Worm (Caenorhabditis elegans) whole organism, mixed stage, embryonic: ENCODE results near the gene nstp-4.

Source experiments
- bed-3 ChIP-seq: fragments of 200-800 bp; sonication (Bioruptor generic); optimal IDR thresholded peaks from 3 replicates; lab custom pipeline; 2018; ENCODE audit warnings: mild to moderate bottlenecking, missing genetic modification characterization, moderate library complexity, missing compliant biosample characterization
- blmp-1 ChIP-seq: fragments of 150-350 bp; optimal IDR thresholded peaks from 2 replicates; lab custom pipeline; 2014; ENCODE audit warnings: missing biosample characterization, missing genetic modification characterization
- ceh-39 ChIP-seq: fragments of 150-350 bp; optimal IDR thresholded peaks from 2 replicates; lab custom pipeline; 2014; ENCODE audit warnings: missing biosample characterization, missing genetic modification characterization
- ceh-43 ChIP-seq: fragments of 200-800 bp; sonication (Bioruptor generic); optimal IDR thresholded peaks from 2 replicates; lab custom pipeline; 2018; ENCODE audit warnings: mild to moderate bottlenecking, missing genetic modification characterization, moderate library complexity, missing compliant biosample characterization
- ces-1 ChIP-seq: fragments of 150-350 bp; optimal IDR thresholded peaks from 2 replicates; lab custom pipeline; 2014; ENCODE audit warnings: missing biosample characterization, missing genetic modification reagents, missing genetic modification characterization
- cnd-1 ChIP-seq: fragments of 200-800 bp; sonication (Bioruptor generic); optimal IDR thresholded peaks from 2 replicates; lab custom pipeline; 2018; ENCODE audit warnings: mild to moderate bottlenecking, missing genetic modification characterization, missing compliant biosample characterization
- drap-1 ChIP-seq: fragments of 200-800 bp; sonication (Bioruptor generic); optimal IDR thresholded peaks from 3 replicates; lab custom pipeline; 2018; ENCODE audit warnings: mild to moderate bottlenecking, missing genetic modification characterization, missing compliant biosample characterization
- elt-1 ChIP-seq: sonication (generic microtip); optimal IDR thresholded peaks from 2 replicates; lab custom pipeline; 2017; ENCODE audit warnings: missing genetic modification characterization, mild to moderate bottlenecking, missing compliant biosample characterization, antibody characterized with exemption, moderate library complexity, borderline replicate concordance; ENCODE audit not compliant: insufficient read depth
- elt-3 ChIP-seq: fragments of 150-350 bp; optimal IDR thresholded peaks from 2 replicates; lab custom pipeline; 2014; ENCODE audit warnings: missing biosample characterization, missing genetic modification characterization
- flh-1 ChIP-seq: fragments of 200-800 bp; sonication (Bioruptor generic); optimal IDR thresholded peaks from 2 replicates; lab custom pipeline; 2018; ENCODE audit warnings: mild to moderate bottlenecking, missing genetic modification characterization, moderate library complexity, missing compliant biosample characterization
- ham-2 ChIP-seq: fragments of 200-800 bp; sonication (Bioruptor generic); optimal IDR thresholded peaks from 2 replicates; lab custom pipeline; 2018; ENCODE audit warnings: mild to moderate bottlenecking, missing genetic modification characterization, missing compliant biosample characterization
- hlh-1 ChIP-seq: fragments of 150-350 bp; optimal IDR thresholded peaks from 2 replicates; lab custom pipeline; 2014; ENCODE audit warnings: missing biosample characterization, missing genetic modification reagents, missing genetic modification characterization
- lin-13 ChIP-seq: fragments of 150-350 bp; optimal IDR thresholded peaks from 2 replicates; lab custom pipeline; 2014; ENCODE audit warnings: missing biosample characterization, missing genetic modification characterization
- lin-32 ChIP-seq: fragments of 200-800 bp; sonication (Bioruptor generic); optimal IDR thresholded peaks from 2 replicates; lab custom pipeline; 2018; ENCODE audit warnings: mild to moderate bottlenecking, missing genetic modification characterization, missing compliant biosample characterization
- mab-5 ChIP-seq: fragments of 150-350 bp; optimal IDR thresholded peaks from 2 replicates; lab custom pipeline; 2014; ENCODE audit warnings: missing biosample characterization, missing genetic modification characterization
- mep-1 ChIP-seq: fragments of 150-350 bp; optimal IDR thresholded peaks from 2 replicates; lab custom pipeline; 2017; ENCODE audit warnings: missing biosample characterization, missing genetic modification reagents, missing genetic modification characterization, inconsistent platforms
- mls-2 ChIP-seq: sonication (generic microtip); optimal IDR thresholded peaks from 2 replicates; lab custom pipeline; 2016; ENCODE audit warnings: mild to moderate bottlenecking, missing genetic modification characterization, moderate library complexity, missing compliant biosample characterization
- nhr-12 ChIP-seq: fragments of 150-350 bp; optimal IDR thresholded peaks from 2 replicates; lab custom pipeline; 2014; ENCODE audit warnings: missing biosample characterization, missing genetic modification characterization
- nhr-2 ChIP-seq: fragments of 150-350 bp; optimal IDR thresholded peaks from 2 replicates; lab custom pipeline; 2014; ENCODE audit warnings: missing biosample characterization, missing genetic modification characterization
- nhr-237 ChIP-seq: fragments of 150-350 bp; optimal IDR thresholded peaks from 2 replicates; lab custom pipeline; 2014; ENCODE audit warnings: missing biosample characterization, missing genetic modification characterization
- nhr-28 ChIP-seq: fragments of 150-350 bp; optimal IDR thresholded peaks from 2 replicates; lab custom pipeline; 2014; ENCODE audit warnings: missing biosample characterization, missing genetic modification characterization
- nhr-76 ChIP-seq: sonication (generic microtip); optimal IDR thresholded peaks from 2 replicates; lab custom pipeline; 2017; ENCODE audit warnings: missing biosample characterization, missing genetic modification characterization
- sem-2 ChIP-seq: fragments of 200-800 bp; sonication (Bioruptor generic); optimal IDR thresholded peaks from 2 replicates; lab custom pipeline; 2018; ENCODE audit warnings: mild to moderate bottlenecking, missing genetic modification characterization, missing compliant biosample characterization
- snpc-4 ChIP-seq: fragments of 150-350 bp; optimal IDR thresholded peaks from 2 replicates; lab custom pipeline; 2014; ENCODE audit warnings: missing biosample characterization, missing genetic modification characterization
- sptf-1 ChIP-seq: sonication (generic microtip); optimal IDR thresholded peaks from 2 replicates; lab custom pipeline; 2017; ENCODE audit warnings: mild to moderate bottlenecking, missing genetic modification characterization, moderate library complexity, missing compliant biosample characterization
- tbx-8 ChIP-seq: fragments of 200-800 bp; sonication (Bioruptor generic); optimal IDR thresholded peaks from 2 replicates; lab custom pipeline; 2018; ENCODE audit warnings: mild to moderate bottlenecking, missing genetic modification characterization, moderate library complexity, missing compliant biosample characterization
- unc-39 ChIP-seq: fragments of 150-350 bp; optimal IDR thresholded peaks from 2 replicates; lab custom pipeline; 2014; ENCODE audit warnings: missing biosample characterization, missing genetic modification characterization
- unc-62 ChIP-seq: fragments of 150-350 bp; optimal IDR thresholded peaks from 2 replicates; lab custom pipeline; 2014; ENCODE audit warnings: missing biosample characterization, missing genetic modification reagents, missing genetic modification characterization
- zip-8 ChIP-seq: fragments of 150-350 bp; optimal IDR thresholded peaks from 2 replicates; lab custom pipeline; 2014; ENCODE audit warnings: missing biosample characterization, missing genetic modification characterization
- ztf-11 ChIP-seq: fragments of 150-350 bp; optimal IDR thresholded peaks from 2 replicates; lab custom pipeline; 2014; ENCODE audit warnings: missing biosample characterization, missing genetic modification characterization

nstp-4 gene

ce11 chrII:388533-388932 lies at the start of gene nstp-4:
TSS of gene nstp-4 (plus strand) at chrII:388833.
- TF ChIP-seq cnd-1 (no peak), nhr-2 (tag; lab: Kevin White, UChicago) (no peak), elt-3 (tag; lab: Kevin White, UChicago) (no peak), nhr-237 (tag; lab: Kevin White, UChicago) (no peak), unc-39 (tag; lab: Kevin White, UChicago) (no peak), drap-1 (GFP tag; lab: Kevin White, UChicago) (no peak), lin-32 (GFP tag; lab: Kevin White, UChicago) (no peak)

- TF ChIP-seq bed-3 (GFP tag; lab: Kevin White, UChicago) (no peak), tbx-8 (GFP tag; lab: Kevin White, UChicago) (no peak), blmp-1 (tag; lab: Kevin White, UChicago) (no peak), flh-1 (GFP tag; lab: Kevin White, UChicago) (no peak), drap-1 (GFP tag; lab: Kevin White, UChicago) (no peak), hlh-1 (tag; lab: Kevin White, UChicago) (no peak), elt-1 (tag; lab: Kevin White, UChicago) (no peak), ham-2 (GFP tag; lab: Kevin White, UChicago) (no peak), elt-3 (tag; lab: Kevin White, UChicago) (no peak), unc-62 (GFP tag; lab: Kevin White, UChicago) (no peak), mep-1 (no peak), ceh-43 (GFP tag; lab: Kevin White, UChicago) (no peak), ceh-39 (no peak)
Measured at ce11 chrII:340224-340623, 48.4 kb upstream of the nstp-4 start, which contains the start of gene clc-31. TSS of gene clc-31 (plus strand) at chrII:340524.

- TF ChIP-seq ztf-11 (tag; lab: Kevin White, UChicago) (no peak), lin-32 (GFP tag; lab: Kevin White, UChicago) (no peak), lin-13 (tag; lab: Kevin White, UChicago) (no peak), unc-39 (tag; lab: Kevin White, UChicago) (no peak)
Measured at ce11 chrII:340714-341113, 47.9 kb upstream of the nstp-4 start.

ce11 chrII:341282-341681 lies 47.4 kb upstream of the nstp-4 start:
- no peak for TF ChIP-seq nhr-28 (tag; lab: Kevin White, UChicago)
- no peak for TF ChIP-seq bed-3 (GFP tag; lab: Kevin White, UChicago)
- no peak for TF ChIP-seq ham-2 (GFP tag; lab: Kevin White, UChicago)
- TF ChIP-seq elt-1 (tag; lab: Kevin White, UChicago): no peak
- no peak for TF ChIP-seq blmp-1 (tag; lab: Kevin White, UChicago)
- no peak for TF ChIP-seq unc-39 (tag; lab: Kevin White, UChicago)
- TF ChIP-seq mab-5 (tag; lab: Kevin White, UChicago): no peak
- no peak for TF ChIP-seq ceh-39
- TF ChIP-seq nhr-12 (tag; lab: Kevin White, UChicago): no peak
- TF ChIP-seq snpc-4 (tag; lab: Kevin White, UChicago): no peak
- TF ChIP-seq nhr-76 (tag; lab: Kevin White, UChicago): no peak
- TF ChIP-seq mls-2: no peak
- TF ChIP-seq drap-1 (GFP tag; lab: Kevin White, UChicago): no peak
- no peak for TF ChIP-seq nhr-237 (tag; lab: Kevin White, UChicago)
- no peak for TF ChIP-seq sem-2
- no peak for TF ChIP-seq hlh-1 (tag; lab: Kevin White, UChicago)
- TF ChIP-seq sptf-1 (tag; lab: Kevin White, UChicago): no peak

- TF ChIP-seq unc-39 (tag; lab: Kevin White, UChicago) (no peak), ces-1 (GFP tag; lab: Kevin White, UChicago) (peak; percentile 87)
Measured at ce11 chrII:347734-348133, 40.9 kb upstream of the nstp-4 start, which contains the start of gene D1069.3. TSS of gene D1069.3 (minus strand) at chrII:347891.

ce11 chrII:349749-350148 lies 38.9 kb upstream of the nstp-4 start:
- no peak for TF ChIP-seq ceh-43 (GFP tag; lab: Kevin White, UChicago)
- peak; percentile 96 for TF ChIP-seq zip-8 (tag; lab: Kevin White, UChicago)
